Worm (Caenorhabditis elegans) whole organism, young adult: ENCODE data around the gene F38H4.6.
A peak's percentile ranks its signal among the peaks of the same experiment; 100 is the strongest.

Source experiments
- B0019.2 ChIP-seq: fragments of 200-800 bp; sonication (Bioruptor generic); conservative IDR thresholded peaks from 2 replicates; pipeline ENCODE4 v1.3.6; 2022; ENCODE audit warnings: missing genetic modification reagents, missing genetic modification characterization, missing compliant biosample characterization
- B0261.1 ChIP-seq: sonication (generic microtip); optimal IDR thresholded peaks from 2 replicates; lab custom pipeline; 2016; ENCODE audit warnings: mild to moderate bottlenecking, missing genetic modification characterization, moderate library complexity, missing compliant biosample characterization
- B0336.3 ChIP-seq: fragments of 200-800 bp; sonication (Bioruptor generic); IDR thresholded peaks from 2 replicates; pipeline ENCODE4 v1.3.6; 2022; ENCODE audit warnings: missing genetic modification characterization, missing compliant biosample characterization
- F23B12.7 ChIP-seq: sonication (generic microtip); optimal IDR thresholded peaks from 2 replicates; lab custom pipeline; 2017; ENCODE audit warnings: missing genetic modification characterization, mild to moderate bottlenecking, missing compliant biosample characterization, antibody characterized with exemption, moderate library complexity; ENCODE audit not compliant: insufficient read depth
- F37B4.10 ChIP-seq: fragments of 200-800 bp; sonication (Bioruptor generic); IDR thresholded peaks from 2 replicates; pipeline ENCODE4 v1.3.6; 2022; ENCODE audit warnings: missing genetic modification characterization, missing compliant biosample characterization
- F39B2.1 ChIP-seq: fragments of 200-800 bp; sonication (Bioruptor generic); IDR thresholded peaks from 2 replicates; pipeline ENCODE4 v1.3.6; 2022; ENCODE audit warnings: missing genetic modification reagents, missing genetic modification characterization, missing compliant biosample characterization
- F52B5.7 ChIP-seq: sonication (generic microtip); optimal IDR thresholded peaks from 2 replicates; lab custom pipeline; 2016; ENCODE audit warnings: mild to moderate bottlenecking, missing genetic modification characterization, missing compliant biosample characterization
- F57C9.4 ChIP-seq: sonication (generic microtip); optimal IDR thresholded peaks from 2 replicates; lab custom pipeline; 2017; ENCODE audit warnings: mild to moderate bottlenecking, missing genetic modification characterization, missing compliant biosample characterization
- Y53G8AR.9 ChIP-seq: fragments of 200-800 bp; sonication (Bioruptor generic); conservative IDR thresholded peaks from 2 replicates; pipeline ENCODE4 v1.3.6; 2022; ENCODE audit warnings: missing genetic modification reagents, missing genetic modification characterization, missing compliant biosample characterization
- akir-1 ChIP-seq: fragments of 200-800 bp; sonication (Bioruptor generic); optimal IDR thresholded peaks from 2 replicates; lab custom pipeline; 2018; ENCODE audit warnings: mild to moderate bottlenecking, missing genetic modification characterization, moderate library complexity, missing compliant biosample characterization
- ama-1 ChIP-seq, 3 experiments: fragments of 150-350 bp in 1 of 3; sonication (generic microtip) in 2 of 3; optimal IDR thresholded peaks; 2 replicates each; lab custom pipeline; 2014 to 2018; ENCODE audit warnings: missing biosample characterization in 2 of 3, missing genetic modification characterization in 2 of 3, missing genetic modification reagents in 2 of 3
- aptf-2 ChIP-seq: fragments of 200-800 bp; sonication (Bioruptor generic); conservative IDR thresholded peaks from 2 replicates; pipeline ENCODE4 v1.3.6; 2022; ENCODE audit warnings: missing genetic modification reagents, missing genetic modification characterization, missing compliant biosample characterization
- aptf-3 ChIP-seq: fragments of 200-800 bp; sonication (Bioruptor generic); IDR thresholded peaks from 2 replicates; pipeline ENCODE4 v1.3.6; 2022; ENCODE audit warnings: missing genetic modification characterization, missing compliant biosample characterization
- attf-3 ChIP-seq: fragments of 200-800 bp; sonication (Bioruptor generic); conservative IDR thresholded peaks from 2 replicates; pipeline ENCODE4 v1.3.6; 2022; ENCODE audit warnings: missing genetic modification reagents, missing genetic modification characterization, missing compliant biosample characterization
- attf-5 ChIP-seq: fragments of 200-800 bp; sonication (Bioruptor generic); optimal IDR thresholded peaks from 2 replicates; lab custom pipeline; 2018; ENCODE audit warnings: mild to moderate bottlenecking, missing genetic modification characterization, missing compliant biosample characterization
- attf-6 ChIP-seq: fragments of 200-800 bp; sonication (Bioruptor generic); IDR thresholded peaks from 2 replicates; pipeline ENCODE4 v1.3.6; 2022; ENCODE audit warnings: missing genetic modification reagents, missing genetic modification characterization, missing compliant biosample characterization
- ccch-3 ChIP-seq: fragments of 200-800 bp; sonication (Bioruptor generic); optimal IDR thresholded peaks from 2 replicates; lab custom pipeline; 2018; ENCODE audit warnings: mild to moderate bottlenecking, missing genetic modification characterization, missing compliant biosample characterization
- ceh-27 ChIP-seq: fragments of 200-800 bp; sonication (Bioruptor generic); optimal IDR thresholded peaks from 2 replicates; lab custom pipeline; 2018; ENCODE audit warnings: mild to moderate bottlenecking, missing genetic modification characterization, moderate library complexity, missing compliant biosample characterization
- ceh-58 ChIP-seq: fragments of 200-800 bp; sonication (Bioruptor generic); IDR thresholded peaks from 2 replicates; pipeline ENCODE4 v1.3.6; 2022; ENCODE audit warnings: missing genetic modification characterization, missing compliant biosample characterization
- ceh-79 ChIP-seq: sonication (generic microtip); optimal IDR thresholded peaks from 2 replicates; lab custom pipeline; 2017; ENCODE audit warnings: mild to moderate bottlenecking, missing genetic modification characterization, missing compliant biosample characterization
- dox-1 ChIP-seq: fragments of 200-800 bp; sonication (Bioruptor generic); IDR thresholded peaks from 2 replicates; pipeline ENCODE4 v1.3.6; 2022; ENCODE audit warnings: missing genetic modification reagents, missing genetic modification characterization, missing compliant biosample characterization
- egl-18 ChIP-seq: fragments of 200-800 bp; sonication (Bioruptor generic); IDR thresholded peaks from 2 replicates; pipeline ENCODE4 v1.3.6; 2022; ENCODE audit warnings: missing genetic modification reagents, missing genetic modification characterization, missing compliant biosample characterization
- gei-17 ChIP-seq: fragments of 200-800 bp; sonication (Bioruptor generic); optimal IDR thresholded peaks from 2 replicates; lab custom pipeline; 2018; ENCODE audit warnings: mild to moderate bottlenecking, missing genetic modification characterization, missing compliant biosample characterization
- hlh-12 ChIP-seq: sonication (generic microtip); optimal IDR thresholded peaks from 2 replicates; lab custom pipeline; 2016; ENCODE audit warnings: missing genetic modification characterization, missing compliant biosample characterization
- hmg-1.2 ChIP-seq: fragments of 200-800 bp; sonication (Bioruptor generic); IDR thresholded peaks from 2 replicates; pipeline ENCODE4 v1.3.6; 2022; ENCODE audit warnings: missing genetic modification reagents, missing genetic modification characterization, missing compliant biosample characterization
- hmg-20 ChIP-seq: fragments of 200-800 bp; sonication (Bioruptor generic); IDR thresholded peaks from 2 replicates; pipeline ENCODE4 v1.3.6; 2022; ENCODE audit warnings: missing genetic modification reagents, missing genetic modification characterization, missing compliant biosample characterization
- hrde-1 ChIP-seq: sonication (generic microtip); optimal IDR thresholded peaks from 2 replicates; lab custom pipeline; 2016; ENCODE audit warnings: missing genetic modification characterization, mild to moderate bottlenecking, missing compliant biosample characterization, moderate library complexity, missing genotype, missing genetic modification reagents, borderline replicate concordance
- hsf-1 ChIP-seq: fragments of 200-800 bp; sonication (Bioruptor generic); IDR thresholded peaks from 2 replicates; pipeline ENCODE4 v1.3.6; 2022; ENCODE audit warnings: missing genetic modification reagents, missing genetic modification characterization, missing compliant biosample characterization
- let-526 ChIP-seq: fragments of 200-800 bp; sonication (Bioruptor generic); IDR thresholded peaks from 2 replicates; pipeline ENCODE4 v1.3.6; 2022; ENCODE audit warnings: missing genetic modification reagents, missing genetic modification characterization, missing compliant biosample characterization
- let-607 ChIP-seq, 2 experiments: fragments of 200-800 bp in 1 of 2; sonication (Bioruptor generic) in 1 of 2; sonication (generic microtip) in 1 of 2; optimal IDR thresholded peaks; 2 replicates each; lab custom pipeline; 2016 to 2018; ENCODE audit warnings: mild to moderate bottlenecking in 2 of 2, missing compliant biosample characterization in 2 of 2, missing genetic modification characterization in 2 of 2, moderate library complexity in 2 of 2, missing genotype in 1 of 2
- lin-26 ChIP-seq: fragments of 200-800 bp; sonication (Bioruptor generic); IDR thresholded peaks from 2 replicates; pipeline ENCODE4 v1.3.6; 2022; ENCODE audit warnings: missing genetic modification reagents, missing genetic modification characterization, missing compliant biosample characterization
- lsl-1 ChIP-seq: fragments of 200-800 bp; sonication (Bioruptor generic); optimal IDR thresholded peaks from 2 replicates; lab custom pipeline; 2018; ENCODE audit warnings: mild to moderate bottlenecking, missing genetic modification characterization, moderate library complexity, missing compliant biosample characterization
- mcd-1 ChIP-seq: fragments of 200-800 bp; sonication (Bioruptor generic); IDR thresholded peaks from 2 replicates; pipeline ENCODE4 v1.3.6; 2022; ENCODE audit warnings: missing genetic modification reagents, missing genetic modification characterization, missing compliant biosample characterization
- nfyb-1 ChIP-seq: fragments of 200-800 bp; sonication (Bioruptor generic); IDR thresholded peaks from 2 replicates; pipeline ENCODE4 v1.3.6; 2022; ENCODE audit warnings: missing genetic modification reagents, missing genetic modification characterization, missing compliant biosample characterization
- nhr-80 ChIP-seq: sonication (generic microtip); optimal IDR thresholded peaks from 2 replicates; lab custom pipeline; 2016; ENCODE audit warnings: missing genetic modification characterization, missing compliant biosample characterization
- pbrm-1 ChIP-seq: fragments of 200-800 bp; sonication (Bioruptor generic); IDR thresholded peaks from 2 replicates; pipeline ENCODE4 v1.3.6; 2022; ENCODE audit warnings: missing genetic modification reagents, missing genetic modification characterization, missing compliant biosample characterization
- snpc-3.4 ChIP-seq: sonication (generic microtip); optimal IDR thresholded peaks from 2 replicates; lab custom pipeline; 2017; ENCODE audit warnings: missing genetic modification characterization, mild to moderate bottlenecking, missing compliant biosample characterization, antibody characterized with exemption, moderate library complexity, missing genotype, missing genetic modification reagents
- snpc-4 ChIP-seq, 5 experiments: fragments of 150-350 bp in 1 of 5; sonication (generic microtip) in 4 of 5; optimal IDR thresholded peaks; 2 replicates each; lab custom pipeline; 2014 to 2018; ENCODE audit warnings: missing genetic modification characterization in 5 of 5, missing biosample characterization in 3 of 5, antibody characterized with exemption in 2 of 5, mild to moderate bottlenecking in 2 of 5, missing compliant biosample characterization in 2 of 5, missing genotype in 2 of 5, moderate library complexity in 2 of 5, missing genetic modification reagents in 1 of 5
- somi-1 ChIP-seq: fragments of 200-800 bp; sonication (Bioruptor generic); optimal IDR thresholded peaks from 2 replicates; lab custom pipeline; 2018; ENCODE audit warnings: mild to moderate bottlenecking, missing genetic modification characterization, missing compliant biosample characterization
- tbp1 ChIP-seq: fragments of 200-800 bp; sonication (Bioruptor generic); optimal IDR thresholded peaks from 2 replicates; lab custom pipeline; 2018; ENCODE audit warnings: mild to moderate bottlenecking, missing genetic modification characterization, missing compliant biosample characterization
- tlf-1 ChIP-seq: fragments of 200-800 bp; sonication (Bioruptor generic); optimal IDR thresholded peaks from 2 replicates; lab custom pipeline; 2018; ENCODE audit warnings: mild to moderate bottlenecking, missing genetic modification characterization, missing compliant biosample characterization
- unc-130 ChIP-seq: sonication (generic microtip); optimal IDR thresholded peaks from 2 replicates; lab custom pipeline; 2016; ENCODE audit warnings: missing genetic modification reagents, missing genetic modification characterization, missing compliant biosample characterization
- ztf-6 ChIP-seq: fragments of 200-800 bp; sonication (Bioruptor generic); IDR thresholded peaks from 2 replicates; pipeline ENCODE4 v1.3.6; 2022; ENCODE audit warnings: missing genetic modification reagents, missing genetic modification characterization, missing compliant biosample characterization

Gene F38H4.6

ce11 chrIV:11855900-11856660, 8.4 kb upstream of the F38H4.6 start, which contains the start of gene ech-2 (continued):
- TF ChIP-seq aptf-2 (no peak), ztf-6 (no peak), let-526 (GFP tag; lab: Robert Waterston, UW) (no peak), snpc-4 (GFP tag; optimal IDR thresholded peaks at IDR 0.05; lab: Kevin White, UChicago) (peak; percentile 34), snpc-4 (tag; optimal IDR thresholded peaks at IDR 0.05; lab: Kevin White, UChicago) (peak in 1 of 4 experiments; percentile 68), nfyb-1 (GFP tag; lab: Robert Waterston, UW) (no peak), tbp1 (no peak), egl-18 (GFP tag; lab: Robert Waterston, UW) (no peak)

- TF ChIP-seq let-607 (tag; optimal IDR thresholded peaks at IDR 0.05; lab: Kevin White, UChicago): no peak
- no peak for TF ChIP-seq hmg-20 (GFP tag; lab: Robert Waterston, UW)
- no peak for TF ChIP-seq aptf-3
- TF ChIP-seq ceh-27 (GFP tag; lab: Kevin White, UChicago): no peak
- TF ChIP-seq lin-26: no peak
- TF ChIP-seq somi-1 (GFP tag; lab: Kevin White, UChicago): no peak
- no peak for TF ChIP-seq F52B5.7 (tag; lab: Kevin White, UChicago)
- no peak for TF ChIP-seq unc-130 (GFP tag; lab: Kevin White, UChicago)
- TF ChIP-seq attf-6: no peak
- TF ChIP-seq ceh-58: no peak
- no peak for TF ChIP-seq dox-1
- no peak for TF ChIP-seq lsl-1
- TF ChIP-seq ceh-79 (tag; lab: Kevin White, UChicago): no peak
- no peak for TF ChIP-seq F39B2.1 (GFP tag; lab: Robert Waterston, UW)
- no peak for TF ChIP-seq pbrm-1
- TF ChIP-seq hlh-12 (tag; lab: Kevin White, UChicago): no peak
- no peak for TF ChIP-seq aptf-2
- no peak for TF ChIP-seq F57C9.4 (tag; lab: Kevin White, UChicago)
- no peak for TF ChIP-seq hsf-1
- TF ChIP-seq tbp1: no peak
These were observed 7.8 kb upstream of the F38H4.6 start for ce11 chrIV:11855424-11855823.

ce11 chrIV:11854777-11855176, 7.1 kb upstream of the F38H4.6 start, which contains the start of gene tag-30:
tag-30 (minus strand) TSS chrIV:11855159.
- TF ChIP-seq attf-5 (GFP tag; lab: Kevin White, UChicago) (peak; percentile 58), ceh-27 (GFP tag; lab: Kevin White, UChicago) (peak; percentile 45), tbp1 (peak; percentile 16), B0019.2 (no peak), attf-3 (no peak), ccch-3 (GFP tag; lab: Kevin White, UChicago) (no peak), Y53G8AR.9 (0 out of 2 replicates have a peak, but pooled peaks have one; percentile 45), akir-1 (no peak), gei-17 (no peak), pbrm-1 (0 out of 2 replicates have a peak, but pooled peaks have one; percentile 6), snpc-3.4 (tag; lab: Kevin White, UChicago) (peak; percentile 28), lsl-1 (peak; percentile 1), tlf-1 (GFP tag; lab: Kevin White, UChicago) (peak; percentile 50), F23B12.7 (peak; percentile 49), hmg-20 (GFP tag; lab: Robert Waterston, UW) (no peak), mcd-1 (peak; percentile 88), ama-1 (optimal IDR thresholded peaks at IDR 0.05; lab: Kevin White, UChicago) (no peak), ama-1 (GFP tag; optimal IDR thresholded peaks at IDR 0.05; lab: Kevin White, UChicago) (peak in 1 of 2 experiments; percentile 58), B0336.3 (GFP tag; lab: Robert Waterston, UW) (peak; percentile 30; the same call in 1 of the 2 replicates), hrde-1 (peak; percentile 16), nhr-80 (tag; lab: Kevin White, UChicago) (peak; percentile 37), dox-1 (no peak), B0261.1 (tag; lab: Kevin White, UChicago) (no peak), F37B4.10 (GFP tag; lab: Robert Waterston, UW) (no peak), hmg-1.2 (GFP tag; lab: Robert Waterston, UW) (peak; percentile 25; the same call in 1 of the 2 replicates)
